Fruit fly (Drosophila melanogaster): ENCODE data around the gene CG1578.
A peak's percentile ranks its signal among the peaks of the same experiment; 100 is the strongest.

CG1578 gene

dm6 chrX:11805066-11805766 lies 11.1 kb downstream of the CG1578 start (continued):
- 0 out of 4 replicates have a peak, but pooled peaks have one; percentile 53 for TF ChIP-seq chinmo (GFP tag; IDR thresholded peaks at IDR 0.05; ENCODE audit: partially characterized antibody)
- no peak for TF ChIP-seq CG3847 (GFP tag; IDR thresholded peaks at IDR 0.05)
- TF ChIP-seq nom (GFP tag; optimal IDR thresholded peaks at IDR 0.05): peak; percentile 61
- TF ChIP-seq croc (GFP tag; conservative IDR thresholded peaks at IDR 0.05): no peak
- TF ChIP-seq pros (GFP tag; optimal IDR thresholded peaks at IDR 0.05): peak; percentile 48
- peak; percentile 17 for TF ChIP-seq gfzf (GFP tag; optimal IDR thresholded peaks at IDR 0.05)
- peak; percentile 90 for TF ChIP-seq Nf-YC (tag; optimal IDR thresholded peaks at IDR 0.05)
- TF ChIP-seq unpg (GFP tag; optimal IDR thresholded peaks at IDR 0.05): no peak
- peak; percentile 29 for TF ChIP-seq YL-1 (GFP tag; optimal IDR thresholded peaks at IDR 0.05)
- no peak for TF ChIP-seq ap (GFP tag; IDR thresholded peaks at IDR 0.05)
- peak; percentile 23 for TF ChIP-seq sd (tag; optimal IDR thresholded peaks at IDR 0.05)
- peak; percentile 7 for TF ChIP-seq grn (GFP tag; optimal IDR thresholded peaks at IDR 0.05)
- no peak for TF ChIP-seq dati (GFP tag; IDR thresholded peaks at IDR 0.05)
- TF ChIP-seq corto (GFP tag; optimal IDR thresholded peaks at IDR 0.05): peak; percentile 23
- peak; percentile 35 for TF ChIP-seq CG15514 (GFP tag; optimal IDR thresholded peaks at IDR 0.05)
- TF ChIP-seq D (optimal IDR thresholded peaks at IDR 0.05): no peak
- no peak for TF ChIP-seq D (GFP tag; optimal IDR thresholded peaks at IDR 0.05)
- peak; percentile 75 for TF ChIP-seq abd-A (tag; optimal IDR thresholded peaks at IDR 0.05)
- no peak for TF ChIP-seq slou (GFP tag; optimal IDR thresholded peaks at IDR 0.05)
- peak; percentile 71 to 87 for TF ChIP-seq Trl (optimal IDR thresholded peaks at IDR 0.05)
- peak; percentile 51 for TF ChIP-seq Trl (GFP tag; optimal IDR thresholded peaks at IDR 0.05)
- TF ChIP-seq cg (GFP tag; optimal IDR thresholded peaks at IDR 0.05): peak; percentile 9
- TF ChIP-seq MESR4 (GFP tag; optimal IDR thresholded peaks at IDR 0.05): peak; percentile 1
- peak in 1 of 2 experiments; percentile 4 for TF ChIP-seq Pdp1 (GFP tag; optimal IDR thresholded peaks at IDR 0.05)
- peak; percentile 12 for TF ChIP-seq pzg (GFP tag; optimal IDR thresholded peaks at IDR 0.05)

- TF ChIP-seq Mad (GFP tag; optimal IDR thresholded peaks at IDR 0.05): no peak
- TF ChIP-seq CG14441 (GFP tag; IDR thresholded peaks at IDR 0.05): peak; percentile 15; the same call in 1 of the 2 replicates
- peak; percentile 9 for TF ChIP-seq CG18262 (tag; optimal IDR thresholded peaks at IDR 0.05)
- TF ChIP-seq CG8290 (GFP tag; optimal IDR thresholded peaks at IDR 0.05): peak; percentile 95
- peak; percentile 17 to 86 for TF ChIP-seq CG8290 (tag; optimal IDR thresholded peaks at IDR 0.05)
- peak in 1 of 2 experiments; percentile 47 for TF ChIP-seq Dfd (GFP tag; optimal IDR thresholded peaks at IDR 0.05)
- no peak for TF ChIP-seq eve (GFP tag; optimal IDR thresholded peaks at IDR 0.05)
- TF ChIP-seq grn (GFP tag; optimal IDR thresholded peaks at IDR 0.05): no peak
- TF ChIP-seq gfzf (GFP tag; optimal IDR thresholded peaks at IDR 0.05): peak; percentile 9
- TF ChIP-seq ara (GFP tag; IDR thresholded peaks at IDR 0.05): peak; percentile 16; the same call in 1 of the 2 replicates
- TF ChIP-seq cg (GFP tag; optimal IDR thresholded peaks at IDR 0.05): peak; percentile 72
- peak in 1 of 2 experiments; percentile 0 for TF ChIP-seq chif (GFP tag; optimal IDR thresholded peaks at IDR 0.05)
- peak; percentile 86 for TF ChIP-seq zf30C (GFP tag; optimal IDR thresholded peaks at IDR 0.05)
- no peak for TF ChIP-seq fd102C (GFP tag; optimal IDR thresholded peaks at IDR 0.05)
- no peak for TF ChIP-seq Kr (GFP tag; optimal IDR thresholded peaks at IDR 0.05)
- peak; percentile 19 for TF ChIP-seq CG8478 (optimal IDR thresholded peaks at IDR 0.05)
- peak; percentile 28 for TF ChIP-seq CG14710 (tag; optimal IDR thresholded peaks at IDR 0.05)
- peak; percentile 49; the same call in 1 of the 3 replicates for TF ChIP-seq CG2199 (GFP tag; IDR thresholded peaks at IDR 0.05)
- peak; percentile 65 for TF ChIP-seq CG4360 (GFP tag; IDR thresholded peaks at IDR 0.05)
- peak; percentile 21 for TF ChIP-seq phol (tag; optimal IDR thresholded peaks at IDR 0.05)
- TF ChIP-seq stwl (tag; optimal IDR thresholded peaks at IDR 0.05): peak; percentile 14
- no peak for TF ChIP-seq mld (GFP tag; IDR thresholded peaks at IDR 0.05; ENCODE audit: partially characterized antibody)
- peak; percentile 55; the same call in 1 of the 3 replicates for TF ChIP-seq zfh1 (GFP tag; IDR thresholded peaks at IDR 0.05)
- TF ChIP-seq CG31365 (tag; optimal IDR thresholded peaks at IDR 0.05): peak; percentile 94
- TF ChIP-seq Drgx (GFP tag; IDR thresholded peaks at IDR 0.05): 0 out of 2 replicates have a peak, but pooled peaks have one; percentile 7
- TF ChIP-seq kni (GFP tag; optimal IDR thresholded peaks at IDR 0.05): peak; percentile 19
- peak; percentile 11 for TF ChIP-seq gem (tag; optimal IDR thresholded peaks at IDR 0.05)
- peak; percentile 36 for TF ChIP-seq HmgD (GFP tag; optimal IDR thresholded peaks at IDR 0.05)
Measured at dm6 chrX:11799931-11800330, 16.4 kb downstream of the CG1578 start.

Data from whole organism, embryonic.